Worm (Caenorhabditis elegans): ENCODE measurements around the gene Y47D3A.21.

DNA sequence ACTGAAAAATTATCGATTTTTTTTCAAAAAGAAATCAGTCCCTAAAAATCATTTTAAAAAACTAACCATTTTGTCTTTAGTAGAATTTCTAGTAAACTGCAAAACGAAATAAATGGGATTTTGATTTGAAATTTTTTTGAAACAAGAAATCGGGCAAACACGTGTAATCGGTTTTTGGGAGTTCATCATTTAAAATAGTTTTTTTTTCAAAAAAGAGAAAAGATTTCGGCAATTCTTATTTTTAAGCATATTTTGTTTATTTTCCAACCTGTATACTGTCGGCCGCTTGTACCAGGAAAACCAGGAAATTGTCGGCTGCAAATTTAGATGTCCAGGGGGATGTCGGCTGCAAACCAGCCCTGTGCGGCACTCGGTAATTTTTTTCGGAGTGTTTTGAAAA, 46.7 kb downstream of the Y47D3A.21 start, which contains the start of gene elo-8:
- no peak for TF ChIP-seq ama-1 (optimal IDR thresholded peaks at IDR 0.05)
- TF ChIP-seq hmbx-1 (tag; optimal IDR thresholded peaks at IDR 0.05) = no peak
- no peak for TF ChIP-seq hnd-1 (tag; optimal IDR thresholded peaks at IDR 0.05)
- TF ChIP-seq scrt-1 (GFP tag; IDR thresholded peaks at IDR 0.05) = no peak
- no peak for TF ChIP-seq F13C5.2 (tag; optimal IDR thresholded peaks at IDR 0.05)
- no peak for TF ChIP-seq B0310.2 (tag; optimal IDR thresholded peaks at IDR 0.05)
- TF ChIP-seq sea-1 (GFP tag; conservative IDR thresholded peaks at IDR 0.05) = no peak
- TF ChIP-seq ets-7 (tag; optimal IDR thresholded peaks at IDR 0.05) = no peak
- TF ChIP-seq ceh-13 (GFP tag; optimal IDR thresholded peaks at IDR 0.05) = no peak
- no peak for TF ChIP-seq tra-4 (tag; optimal IDR thresholded peaks at IDR 0.05)
- TF ChIP-seq tbx-11 (GFP tag; IDR thresholded peaks at IDR 0.05) = no peak
- TF ChIP-seq aly-1 (tag; optimal IDR thresholded peaks at IDR 0.05) = no peak
- TF ChIP-seq flt-1 (GFP tag; IDR thresholded peaks at IDR 0.05) = no peak

Measured in whole organism, early embryonic.